Fruit fly (Drosophila melanogaster) whole organism, pupa: Measurements from ENCODE around the gene CG10996.

Source experiments
- CG10348 ChIP-seq: fragments of 200-800 bp; sonication (Bioruptor generic); IDR thresholded peaks from 2 replicates; pipeline ENCODE4 v1.3.6; 2022; ENCODE audit warnings: missing biosample characterization, missing genetic modification characterization
- CG12605 ChIP-seq: fragments of 200-800 bp; sonication (Bioruptor generic); IDR thresholded peaks from 2 replicates; pipeline ENCODE4 v1.3.6; 2022; ENCODE audit warnings: missing biosample characterization, missing genetic modification characterization
- CG13204 ChIP-seq: fragments of 200-800 bp; sonication (Bioruptor generic); optimal IDR thresholded peaks from 2 replicates; lab custom pipeline; 2018; ENCODE audit warnings: missing biosample characterization, mild to moderate bottlenecking, missing genetic modification characterization, moderate library complexity
- CG14655 ChIP-seq: fragments of 200-800 bp; sonication (Bioruptor generic); optimal IDR thresholded peaks from 3 replicates; lab custom pipeline; 2017; ENCODE audit warnings: mild to moderate bottlenecking, missing biosample characterization, missing genetic modification reagents, missing genetic modification characterization
- CG15710 ChIP-seq: fragments of 200-800 bp; sonication (Bioruptor generic); optimal IDR thresholded peaks from 2 replicates; lab custom pipeline; 2018; ENCODE audit warnings: missing biosample characterization, mild to moderate bottlenecking, missing genetic modification characterization, moderate library complexity
- CG17806 ChIP-seq: fragments of 200-800 bp; sonication (Bioruptor generic); optimal IDR thresholded peaks from 2 replicates; lab custom pipeline; 2018; ENCODE audit warnings: missing biosample characterization, mild to moderate bottlenecking, missing genetic modification characterization, moderate library complexity
- CG32121 ChIP-seq: fragments of 200-800 bp; sonication (Bioruptor generic); IDR thresholded peaks from 2 replicates; pipeline ENCODE4 v1.3.6; 2022; ENCODE audit warnings: missing biosample characterization, missing genetic modification characterization
- CG34367 ChIP-seq: fragments of 200-800 bp; sonication (Bioruptor generic); optimal IDR thresholded peaks from 2 replicates; lab custom pipeline; 2018; ENCODE audit warnings: missing biosample characterization, mild to moderate bottlenecking, missing genetic modification characterization
- CG4496 ChIP-seq: fragments of 200-800 bp; sonication (Bioruptor generic); IDR thresholded peaks from 3 replicates; pipeline ENCODE4 v1.3.6; 2022; ENCODE audit warnings: missing biosample characterization, missing genetic modification characterization
- CG8159 ChIP-seq: fragments of 200-800 bp; sonication (Bioruptor generic); optimal IDR thresholded peaks from 3 replicates; lab custom pipeline; 2018; ENCODE audit warnings: missing biosample characterization, mild to moderate bottlenecking, missing genetic modification characterization, moderate library complexity
- CG8301 ChIP-seq: fragments of 200-800 bp; sonication (Bioruptor generic); optimal IDR thresholded peaks from 2 replicates; lab custom pipeline; 2018; ENCODE audit warnings: missing biosample characterization, mild to moderate bottlenecking, missing genetic modification characterization
- CG9948 ChIP-seq: fragments of 200-800 bp; sonication (Bioruptor generic); optimal IDR thresholded peaks from 2 replicates; lab custom pipeline; 2018; ENCODE audit warnings: missing biosample characterization, mild to moderate bottlenecking, missing genetic modification characterization, moderate library complexity
- D1 ChIP-seq: fragments of 200-800 bp; sonication (Bioruptor generic); optimal IDR thresholded peaks from 2 replicates; lab custom pipeline; 2018; ENCODE audit warnings: missing biosample characterization, mild to moderate bottlenecking, missing genetic modification characterization, moderate library complexity
- EcR ChIP-seq: fragments of 200-800 bp; sonication (Bioruptor generic); optimal IDR thresholded peaks from 3 replicates; lab custom pipeline; 2019; ENCODE audit warnings: missing biosample characterization, missing genetic modification characterization, mild to moderate bottlenecking, moderate library complexity, missing genetic modification reagents
- Ets98B ChIP-seq: fragments of 200-800 bp; sonication (Bioruptor generic); IDR thresholded peaks from 2 replicates; pipeline ENCODE4 v1.3.6; 2022; ENCODE audit warnings: missing biosample characterization, missing genetic modification characterization
- Pif1A ChIP-seq: fragments of 200-800 bp; sonication (Bioruptor generic); optimal IDR thresholded peaks from 3 replicates; lab custom pipeline; 2016; ENCODE audit warnings: missing biosample characterization, missing genetic modification characterization
- Pif1B ChIP-seq: fragments of 200-800 bp; sonication (Bioruptor generic); optimal IDR thresholded peaks from 3 replicates; lab custom pipeline; 2016; ENCODE audit warnings: missing biosample characterization, missing genetic modification characterization
- Snoo ChIP-seq: fragments of 200-800 bp; sonication (Bioruptor generic); optimal IDR thresholded peaks from 3 replicates; lab custom pipeline; 2017; ENCODE audit warnings: missing biosample characterization, mild to moderate bottlenecking, missing genetic modification characterization, inconsistent platforms
- fd96Ca ChIP-seq: fragments of 200-800 bp; sonication (Bioruptor generic); IDR thresholded peaks from 3 replicates; pipeline ENCODE4 v1.3.6; 2022; ENCODE audit warnings: missing biosample characterization, missing genetic modification characterization
- gl ChIP-seq: fragments of 200-800 bp; sonication (Bioruptor generic); optimal IDR thresholded peaks from 2 replicates; lab custom pipeline; 2018; ENCODE audit warnings: missing biosample characterization, mild to moderate bottlenecking, missing genetic modification characterization
- rn ChIP-seq: fragments of 200-800 bp; sonication (Bioruptor generic); IDR thresholded peaks from 2 replicates; pipeline ENCODE4 v1.3.6; 2022; ENCODE audit warnings: missing biosample characterization, missing genetic modification characterization

The CG10996 gene

DNA sequence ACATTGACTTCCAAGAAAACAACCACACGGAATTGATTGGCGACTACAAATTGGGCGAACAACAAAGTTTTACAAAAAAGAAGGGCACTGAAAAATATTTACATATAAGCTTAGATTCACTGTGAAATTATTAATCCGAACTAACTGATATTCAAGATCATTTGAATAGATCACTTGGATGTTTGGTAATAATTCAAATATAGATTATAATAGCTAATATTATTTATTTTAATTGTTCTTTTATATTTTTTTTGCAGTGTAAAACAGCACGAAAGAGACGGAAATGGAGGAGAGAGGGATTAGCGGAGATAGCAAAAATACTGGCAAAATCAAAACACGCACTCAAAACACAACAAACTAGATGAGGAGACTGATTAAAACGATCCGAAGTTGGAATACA is 40.8 kb upstream of the CG10996 start:
- TF ChIP-seq Ets98B (peak; percentile 29; the same call in 1 of the 2 replicates), CG17806 (tag; lab: Kevin White, UChicago) (peak; percentile 23), CG15710 (peak; percentile 28), CG34367 (tag; lab: Kevin White, UChicago) (no peak), D1 (tag; lab: Kevin White, UChicago) (no peak), CG8159 (peak; percentile 47), CG9948 (tag; lab: Kevin White, UChicago) (peak; percentile 36), CG32121 (GFP tag; lab: Robert Waterston, UW) (peak; percentile 52; the same call in 1 of the 2 replicates)

DNA sequence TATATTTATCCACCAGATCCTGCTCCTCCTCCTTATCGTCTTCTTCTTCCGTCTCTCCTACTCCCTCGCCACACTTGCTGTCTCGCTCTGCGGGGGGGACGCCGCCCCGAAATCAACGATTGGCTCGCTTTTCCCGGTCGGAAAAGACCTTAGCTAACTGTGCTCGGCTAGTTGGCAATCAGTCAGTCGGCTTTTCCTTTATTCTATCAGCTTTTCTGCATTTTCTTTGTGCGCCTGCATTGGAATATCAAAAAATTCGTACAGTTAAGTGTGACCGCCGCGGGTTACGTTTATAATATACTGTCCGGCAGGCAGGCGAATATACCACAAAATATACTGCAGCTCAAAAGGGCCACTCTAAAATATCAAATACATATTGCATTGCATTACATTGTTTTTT is 32.6 kb upstream of the CG10996 start, which contains the start of gene jub:
jub (minus strand) TSS at position 289 of the 400 bp plus-strand sequence.
- peak; percentile 78 for TF ChIP-seq CG8159
- no peak for TF ChIP-seq CG4496 (GFP tag; lab: Robert Waterston, UW)
- TF ChIP-seq, all 21 proteins: peak for 1

dm6 chrX:13828870-13829269 is 31.4 kb upstream of the CG10996 start:
- TF ChIP-seq fd96Ca (GFP tag; lab: Robert Waterston, UW): no peak
- TF ChIP-seq CG34367 (tag; lab: Kevin White, UChicago): no peak
- TF ChIP-seq EcR: no peak

DNA sequence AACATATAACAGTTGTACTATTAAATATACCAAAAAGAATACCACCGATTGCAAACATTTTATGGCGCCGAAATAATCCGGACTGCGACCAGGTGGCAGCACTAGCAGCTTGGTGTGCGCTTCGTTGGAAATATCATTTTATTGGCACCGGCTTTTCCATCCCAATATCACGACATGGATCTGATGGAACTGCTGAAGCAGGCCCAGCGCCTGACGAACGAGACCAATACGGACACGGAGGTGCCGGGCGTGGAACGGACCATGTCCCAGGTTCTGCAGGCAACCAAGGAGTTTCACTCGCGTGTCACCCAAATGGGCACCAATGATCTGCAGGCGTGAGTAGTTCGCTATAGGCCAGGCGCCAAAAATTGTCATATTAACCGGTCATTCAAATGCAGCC is 25.3 kb upstream of the CG10996 start, which contains the start of gene Nup93-1:
Nup93-1 (plus strand) TSS at position 74 of the 400 bp plus-strand sequence.
- no peak for TF ChIP-seq CG8159
- TF ChIP-seq Snoo (tag; lab: Kevin White, UChicago): no peak
- no peak for TF ChIP-seq Pif1B
- TF ChIP-seq CG34367 (tag; lab: Kevin White, UChicago): no peak
- TF ChIP-seq EcR: no peak
- TF ChIP-seq CG14655: no peak
- no peak for TF ChIP-seq gl (tag; lab: Kevin White, UChicago)
- TF ChIP-seq Pif1A (GFP tag; lab: Kevin White, UChicago): no peak
- TF ChIP-seq D1 (tag; lab: Kevin White, UChicago): no peak
- no peak for TF ChIP-seq CG9948 (tag; lab: Kevin White, UChicago)
- TF ChIP-seq CG10348 (GFP tag; lab: Robert Waterston, UW): no peak
- no peak for TF ChIP-seq CG4496 (GFP tag; lab: Robert Waterston, UW)
- no peak for TF ChIP-seq Ets98B
- TF ChIP-seq CG8301 (tag; lab: Kevin White, UChicago): no peak
- no peak for TF ChIP-seq CG15710

dm6 chrX:13821775-13822493 is 24.5 kb upstream of the CG10996 start, which contains the start of gene Clic:
TSS of gene Clic (minus strand) at chrX:13822307.
- TF ChIP-seq CG4496 (GFP tag; lab: Robert Waterston, UW) (peak; percentile 51; the same call in 2 of the 3 replicates), D1 (tag; lab: Kevin White, UChicago) (no peak), CG14655 (no peak), CG17806 (tag; lab: Kevin White, UChicago) (no peak), CG8159 (no peak)

dm6 chrX:13821039-13821774 is 23.8 kb upstream of the CG10996 start:
- TF ChIP-seq Pif1B (peak; percentile 37), CG13204 (GFP tag; lab: Kevin White, UChicago) (no peak), EcR (peak; percentile 11), Snoo (tag; lab: Kevin White, UChicago) (no peak), CG4496 (GFP tag; lab: Robert Waterston, UW) (no peak), CG17806 (tag; lab: Kevin White, UChicago) (no peak), CG15710 (no peak), CG34367 (tag; lab: Kevin White, UChicago) (no peak), CG10348 (GFP tag; lab: Robert Waterston, UW) (no peak), CG14655 (no peak), D1 (tag; lab: Kevin White, UChicago) (no peak), CG8159 (peak; percentile 6), Pif1A (GFP tag; lab: Kevin White, UChicago) (no peak), rn (GFP tag; lab: Robert Waterston, UW) (no peak), fd96Ca (GFP tag; lab: Robert Waterston, UW) (no peak), CG12605 (GFP tag; lab: Robert Waterston, UW) (no peak), CG9948 (tag; lab: Kevin White, UChicago) (peak; percentile 7), CG8301 (tag; lab: Kevin White, UChicago) (peak; percentile 32)
